Fruit fly (Drosophila melanogaster): ENCODE results near the gene kmr.
A peak's percentile ranks its signal among the peaks of the same experiment; 100 is the strongest.

The kmr gene

DNA sequence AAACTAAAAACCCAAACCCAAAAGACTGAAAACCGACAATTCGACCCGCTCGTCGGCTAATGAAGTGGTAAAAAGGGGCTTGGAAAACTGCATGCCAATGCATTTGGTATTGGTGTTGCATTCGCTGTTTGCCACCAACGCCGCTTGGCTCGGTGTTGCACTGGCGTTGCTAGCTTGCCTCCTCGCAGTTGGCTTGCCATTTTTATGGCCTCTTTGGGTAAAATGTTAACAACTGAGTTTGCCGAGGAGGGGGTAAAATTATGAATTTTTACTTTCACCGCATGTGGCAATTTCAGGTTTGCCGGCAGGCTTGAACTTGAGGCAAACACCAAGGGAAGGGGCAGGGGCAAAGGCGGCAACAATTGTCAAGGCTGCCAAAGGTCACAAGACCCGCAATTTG, 73.7 kb downstream of the kmr start:
- TF ChIP-seq Lpt (GFP tag; optimal IDR thresholded peaks at IDR 0.05), result no peak
- TF ChIP-seq Sox102F (GFP tag; optimal IDR thresholded peaks at IDR 0.05), result no peak

DNA sequence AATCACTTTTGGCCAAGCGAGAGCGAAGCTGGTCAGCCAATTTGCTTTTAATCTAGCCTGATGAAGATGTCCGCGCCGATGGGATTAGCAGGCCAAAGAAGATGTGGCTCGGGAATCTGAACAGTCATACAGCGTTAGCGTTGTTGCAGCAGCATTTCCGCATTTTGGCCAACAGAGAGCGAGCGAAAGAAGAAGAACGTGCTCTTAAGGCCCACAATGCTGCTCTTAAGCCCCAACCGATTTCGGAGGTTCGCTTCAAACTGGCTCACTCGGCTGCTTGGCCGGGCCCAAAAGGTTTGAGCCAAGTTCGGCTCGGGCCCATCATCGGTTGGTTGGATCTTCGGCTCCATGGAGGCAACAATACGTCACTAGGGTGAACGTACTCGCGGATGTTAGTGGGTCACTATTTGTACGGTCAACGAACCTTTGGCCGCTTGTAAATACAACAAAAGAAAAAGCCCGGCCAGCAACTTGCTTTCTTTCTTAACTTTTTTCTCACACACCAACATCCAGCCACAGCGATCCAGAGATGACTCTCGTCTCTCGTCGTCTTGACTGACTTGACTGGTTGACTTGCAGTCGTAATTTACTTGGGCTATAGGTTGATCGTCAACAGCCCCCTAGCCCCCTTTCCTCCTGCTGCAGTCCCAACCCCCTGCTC, 74.7 kb downstream of the kmr start:
- TF ChIP-seq CG6854 (GFP tag; optimal IDR thresholded peaks at IDR 0.05) (peak; percentile 10), Lpt (GFP tag; optimal IDR thresholded peaks at IDR 0.05) (no peak), CG6276 (GFP tag; optimal IDR thresholded peaks at IDR 0.05) (no peak), Eip78C (GFP tag) (peak; percentile 34), Smox (GFP tag; optimal IDR thresholded peaks at IDR 0.05) (no peak), dsx (GFP tag; optimal IDR thresholded peaks at IDR 0.05; ENCODE audit: poor library complexity, severe bottlenecking) (no peak), svp (GFP tag) (peak; percentile 54), cyc (GFP tag; optimal IDR thresholded peaks at IDR 0.05) (no peak), CG8632 (GFP tag; optimal IDR thresholded peaks at IDR 0.05) (no peak), Ets96B (tag; optimal IDR thresholded peaks at IDR 0.05) (no peak), CG16779 (tag; optimal IDR thresholded peaks at IDR 0.05) (no peak)

DNA sequence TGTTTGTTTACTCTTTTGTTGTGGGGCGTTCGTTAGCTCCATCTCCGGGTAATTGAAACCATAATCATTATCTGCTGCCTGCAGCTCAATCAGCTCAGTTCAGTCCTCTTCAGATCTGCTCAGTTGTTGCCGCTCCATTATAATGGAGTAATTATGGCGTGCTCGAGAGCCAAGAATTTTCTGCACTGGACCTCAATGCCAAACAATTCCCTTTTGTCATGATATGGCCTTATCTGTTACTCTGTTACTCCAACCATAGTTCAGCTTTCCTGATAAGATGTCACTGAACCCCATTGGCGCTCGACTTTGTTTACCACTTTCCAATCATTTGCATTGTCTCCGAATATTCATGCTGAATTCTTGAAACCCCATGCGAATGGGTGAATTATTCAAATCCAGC, 75.8 kb downstream of the kmr start:
- TF ChIP-seq Eip78C (GFP tag) (peak; percentile 67), CG9139 (GFP tag; optimal IDR thresholded peaks at IDR 0.05) (no peak), CG15336 (GFP tag; IDR thresholded peaks at IDR 0.05) (0 out of 2 replicates have a peak, but pooled peaks have one; percentile 5), Sox102F (GFP tag; optimal IDR thresholded peaks at IDR 0.05) (no peak), fd85E (GFP tag; optimal IDR thresholded peaks at IDR 0.05) (no peak), ss (GFP tag; optimal IDR thresholded peaks at IDR 0.05) (no peak), spab (GFP tag; optimal IDR thresholded peaks at IDR 0.05) (no peak), net (GFP tag; optimal IDR thresholded peaks at IDR 0.05) (no peak), svp (GFP tag) (peak; percentile 90), dsx (GFP tag; optimal IDR thresholded peaks at IDR 0.05; ENCODE audit: poor library complexity, severe bottlenecking) (no peak), fkh (GFP tag; optimal IDR thresholded peaks at IDR 0.05) (no peak), CG6163 (GFP tag; IDR thresholded peaks at IDR 0.05) (no peak), CG11294 (GFP tag; IDR thresholded peaks at IDR 0.05) (no peak), Sox15 (GFP tag; optimal IDR thresholded peaks at IDR 0.05) (no peak), Ets96B (tag; optimal IDR thresholded peaks at IDR 0.05) (no peak), lz (GFP tag; optimal IDR thresholded peaks at IDR 0.05) (no peak), CG8119 (GFP tag; IDR thresholded peaks at IDR 0.05) (no peak), OdsH (GFP tag; optimal IDR thresholded peaks at IDR 0.05) (no peak), CG1621 (tag; optimal IDR thresholded peaks at IDR 0.05) (no peak)

dm6 chr3R:13793105-13793978, 78.3 kb downstream of the kmr start:
- TF ChIP-seq CG31627 (GFP tag; optimal IDR thresholded peaks at IDR 0.05), result peak; percentile 90
- peak; percentile 77 for TF ChIP-seq acj6 (GFP tag; optimal IDR thresholded peaks at IDR 0.05)
- no peak for TF ChIP-seq CG3032 (tag; optimal IDR thresholded peaks at IDR 0.05)
- peak; percentile 55 for TF ChIP-seq CG34406 (GFP tag; optimal IDR thresholded peaks at IDR 0.05)
- TF ChIP-seq spab (GFP tag; optimal IDR thresholded peaks at IDR 0.05), result no peak
- TF ChIP-seq eg (GFP tag; IDR thresholded peaks at IDR 0.05), result peak; percentile 34; the same call in 1 of the 3 replicates
- no peak for TF ChIP-seq CG6808 (GFP tag; optimal IDR thresholded peaks at IDR 0.05)
- no peak for TF ChIP-seq CG7368 (GFP tag; optimal IDR thresholded peaks at IDR 0.05)
- peak; percentile 91 for TF ChIP-seq Eip78C (GFP tag)
- peak; percentile 64 for TF ChIP-seq pdm3 (GFP tag; optimal IDR thresholded peaks at IDR 0.05)
- peak; percentile 56 for TF ChIP-seq Blimp-1 (GFP tag; optimal IDR thresholded peaks at IDR 0.05)
- TF ChIP-seq svp (GFP tag), result peak; percentile 98
- no peak for TF ChIP-seq CG1621 (tag; optimal IDR thresholded peaks at IDR 0.05)
- TF ChIP-seq ss (GFP tag; optimal IDR thresholded peaks at IDR 0.05), result no peak
- peak; percentile 94 for TF ChIP-seq Met (GFP tag; optimal IDR thresholded peaks at IDR 0.05)
- TF ChIP-seq CG32006 (GFP tag; optimal IDR thresholded peaks at IDR 0.05), result peak; percentile 25
- peak; percentile 70 for TF ChIP-seq CG15336 (GFP tag; IDR thresholded peaks at IDR 0.05)
- TF ChIP-seq cyc (GFP tag; optimal IDR thresholded peaks at IDR 0.05), result peak; percentile 86
- peak; percentile 15 for TF ChIP-seq CG11762 (GFP tag; optimal IDR thresholded peaks at IDR 0.05; ENCODE audit: insufficient read depth)
- peak; percentile 43 for TF ChIP-seq CG8632 (GFP tag; optimal IDR thresholded peaks at IDR 0.05)
- peak; percentile 73 for TF ChIP-seq Sox14 (GFP tag; optimal IDR thresholded peaks at IDR 0.05)
- TF ChIP-seq CG8119 (GFP tag; IDR thresholded peaks at IDR 0.05), result peak; percentile 46; the same call in 2 of the 3 replicates
- TF ChIP-seq Hr39 (GFP tag; optimal IDR thresholded peaks at IDR 0.05), result peak; percentile 88
- TF ChIP-seq CG11294 (GFP tag; IDR thresholded peaks at IDR 0.05), result no peak
- peak; percentile 49 for TF ChIP-seq Hr4 (GFP tag; optimal IDR thresholded peaks at IDR 0.05)
- peak; percentile 47 for TF ChIP-seq Sox15 (GFP tag; optimal IDR thresholded peaks at IDR 0.05)
- TF ChIP-seq Ets21C (GFP tag; optimal IDR thresholded peaks at IDR 0.05), result peak; percentile 84
